Worm (Caenorhabditis elegans) whole organism, young adult: ENCODE data around the gene W01B6.6.

Source experiments
- F10E7.11 ChIP-seq: sonication (generic microtip); optimal IDR thresholded peaks from 2 replicates; lab custom pipeline; 2017; ENCODE audit warnings: mild to moderate bottlenecking, missing genetic modification characterization, moderate library complexity, missing compliant biosample characterization
- F52B5.7 ChIP-seq: sonication (generic microtip); optimal IDR thresholded peaks from 2 replicates; lab custom pipeline; 2016; ENCODE audit warnings: mild to moderate bottlenecking, missing genetic modification characterization, missing compliant biosample characterization
- F57A8.1 ChIP-seq: fragments of 200-800 bp; sonication (Bioruptor generic); optimal IDR thresholded peaks from 2 replicates; lab custom pipeline; 2018; ENCODE audit warnings: mild to moderate bottlenecking, missing genetic modification characterization, moderate library complexity, missing compliant biosample characterization
- Y53G8AR.9 ChIP-seq: fragments of 200-800 bp; sonication (Bioruptor generic); conservative IDR thresholded peaks from 2 replicates; pipeline ENCODE4 v1.3.6; 2022; ENCODE audit warnings: missing genetic modification reagents, missing genetic modification characterization, missing compliant biosample characterization
- Y67H2A.10 ChIP-seq: fragments of 200-800 bp; sonication (Bioruptor generic); conservative IDR thresholded peaks from 2 replicates; pipeline ENCODE4 v1.3.6; 2022; ENCODE audit warnings: missing genetic modification reagents, missing genetic modification characterization, missing compliant biosample characterization
- atf-7 ChIP-seq: sonication (generic microtip); optimal IDR thresholded peaks from 2 replicates; lab custom pipeline; 2017; ENCODE audit warnings: mild to moderate bottlenecking, missing genetic modification characterization, missing compliant biosample characterization
- attf-3 ChIP-seq: fragments of 200-800 bp; sonication (Bioruptor generic); conservative IDR thresholded peaks from 2 replicates; pipeline ENCODE4 v1.3.6; 2022; ENCODE audit warnings: missing genetic modification reagents, missing genetic modification characterization, missing compliant biosample characterization
- attf-6 ChIP-seq: fragments of 200-800 bp; sonication (Bioruptor generic); IDR thresholded peaks from 2 replicates; pipeline ENCODE4 v1.3.6; 2022; ENCODE audit warnings: missing genetic modification reagents, missing genetic modification characterization, missing compliant biosample characterization
- bed-1 ChIP-seq: fragments of 200-800 bp; sonication (Bioruptor generic); IDR thresholded peaks from 2 replicates; pipeline ENCODE4 v1.3.6; 2022; ENCODE audit warnings: missing genetic modification reagents, missing genetic modification characterization, missing compliant biosample characterization
- cebp-2 ChIP-seq: fragments of 200-800 bp; sonication (Bioruptor generic); IDR thresholded peaks from 2 replicates; pipeline ENCODE4 v1.3.6; 2022; ENCODE audit warnings: missing genetic modification characterization, missing compliant biosample characterization
- ceh-91 ChIP-seq: fragments of 200-800 bp; sonication (Bioruptor generic); IDR thresholded peaks from 2 replicates; pipeline ENCODE4 v1.3.6; 2022; ENCODE audit warnings: missing genetic modification reagents, missing genetic modification characterization, missing compliant biosample characterization
- efl-1 ChIP-seq: fragments of 150-350 bp; optimal IDR thresholded peaks from 2 replicates; lab custom pipeline; 2014; ENCODE audit warnings: missing biosample characterization, missing genetic modification reagents, missing genetic modification characterization
- egl-18 ChIP-seq: fragments of 200-800 bp; sonication (Bioruptor generic); IDR thresholded peaks from 2 replicates; pipeline ENCODE4 v1.3.6; 2022; ENCODE audit warnings: missing genetic modification reagents, missing genetic modification characterization, missing compliant biosample characterization
- egl-44 ChIP-seq: fragments of 200-800 bp; sonication (Bioruptor generic); IDR thresholded peaks from 2 replicates; pipeline ENCODE4 v1.3.6; 2022; ENCODE audit warnings: missing genetic modification reagents, missing genetic modification characterization, missing compliant biosample characterization
- egrh-3 ChIP-seq: fragments of 200-800 bp; sonication (Bioruptor generic); IDR thresholded peaks from 2 replicates; pipeline ENCODE4 v1.3.6; 2022; ENCODE audit warnings: missing genetic modification reagents, missing genetic modification characterization, missing compliant biosample characterization
- ets-4 ChIP-seq: fragments of 200-800 bp; sonication (Bioruptor generic); optimal IDR thresholded peaks from 2 replicates; lab custom pipeline; 2018; ENCODE audit warnings: mild to moderate bottlenecking, missing genetic modification characterization, missing compliant biosample characterization
- fkh-3 ChIP-seq: sonication (generic microtip); optimal IDR thresholded peaks from 2 replicates; lab custom pipeline; 2016; ENCODE audit warnings: mild to moderate bottlenecking, missing genetic modification characterization, missing compliant biosample characterization
- gei-17 ChIP-seq: fragments of 200-800 bp; sonication (Bioruptor generic); optimal IDR thresholded peaks from 2 replicates; lab custom pipeline; 2018; ENCODE audit warnings: mild to moderate bottlenecking, missing genetic modification characterization, missing compliant biosample characterization
- hlh-12 ChIP-seq: sonication (generic microtip); optimal IDR thresholded peaks from 2 replicates; lab custom pipeline; 2016; ENCODE audit warnings: missing genetic modification characterization, missing compliant biosample characterization
- hmg-20 ChIP-seq: fragments of 200-800 bp; sonication (Bioruptor generic); IDR thresholded peaks from 2 replicates; pipeline ENCODE4 v1.3.6; 2022; ENCODE audit warnings: missing genetic modification reagents, missing genetic modification characterization, missing compliant biosample characterization
- let-607 ChIP-seq, 2 experiments: fragments of 200-800 bp in 1 of 2; sonication (Bioruptor generic) in 1 of 2; sonication (generic microtip) in 1 of 2; optimal IDR thresholded peaks; 2 replicates each; lab custom pipeline; 2016 to 2018; ENCODE audit warnings: mild to moderate bottlenecking in 2 of 2, missing compliant biosample characterization in 2 of 2, missing genetic modification characterization in 2 of 2, moderate library complexity in 2 of 2, missing genotype in 1 of 2
- lin-26 ChIP-seq: fragments of 200-800 bp; sonication (Bioruptor generic); IDR thresholded peaks from 2 replicates; pipeline ENCODE4 v1.3.6; 2022; ENCODE audit warnings: missing genetic modification reagents, missing genetic modification characterization, missing compliant biosample characterization
- mel-28 ChIP-seq: sonication (generic microtip); optimal IDR thresholded peaks from 2 replicates; lab custom pipeline; 2016; ENCODE audit warnings: borderline replicate concordance, mild to moderate bottlenecking, missing genetic modification characterization, missing compliant biosample characterization
- nhr-80 ChIP-seq: sonication (generic microtip); optimal IDR thresholded peaks from 2 replicates; lab custom pipeline; 2016; ENCODE audit warnings: missing genetic modification characterization, missing compliant biosample characterization
- sea-2 ChIP-seq: fragments of 200-800 bp; sonication (Bioruptor generic); IDR thresholded peaks from 2 replicates; pipeline ENCODE4 v1.3.6; 2022; ENCODE audit warnings: missing genetic modification characterization, missing compliant biosample characterization
- tlf-1 ChIP-seq: fragments of 200-800 bp; sonication (Bioruptor generic); optimal IDR thresholded peaks from 2 replicates; lab custom pipeline; 2018; ENCODE audit warnings: mild to moderate bottlenecking, missing genetic modification characterization, missing compliant biosample characterization
- unc-130 ChIP-seq: sonication (generic microtip); optimal IDR thresholded peaks from 2 replicates; lab custom pipeline; 2016; ENCODE audit warnings: missing genetic modification reagents, missing genetic modification characterization, missing compliant biosample characterization
- xnd-1 ChIP-seq: sonication (generic microtip); optimal IDR thresholded peaks from 2 replicates; lab custom pipeline; 2016; ENCODE audit warnings: missing genotype, missing genetic modification reagents, missing genetic modification characterization, missing compliant biosample characterization
- ztf-22 ChIP-seq: fragments of 200-800 bp; sonication (Bioruptor generic); optimal IDR thresholded peaks from 2 replicates; lab custom pipeline; 2018; ENCODE audit warnings: mild to moderate bottlenecking, missing genetic modification characterization, moderate library complexity, missing compliant biosample characterization
- ztf-25 ChIP-seq: fragments of 200-800 bp; sonication (Bioruptor generic); IDR thresholded peaks from 2 replicates; pipeline ENCODE4 v1.3.6; 2022; ENCODE audit warnings: missing genetic modification reagents, missing genetic modification characterization, missing compliant biosample characterization
- ztf-3 ChIP-seq: fragments of 200-800 bp; sonication (Bioruptor generic); optimal IDR thresholded peaks from 2 replicates; lab custom pipeline; 2018; ENCODE audit warnings: mild to moderate bottlenecking, missing genetic modification characterization, missing compliant biosample characterization

W01B6.6 gene

ce11 chrIV:10056138-10056537 lies 24.8 kb upstream of the W01B6.6 start, which contains the start of gene T04B2.7:
Gene T04B2.7, minus strand, starts transcription at chrIV:10056238.
- no peak for TF ChIP-seq ztf-3 (GFP tag; lab: Kevin White, UChicago)
- TF ChIP-seq egl-18 (GFP tag; lab: Robert Waterston, UW) = no peak

- TF ChIP-seq let-607 (tag; optimal IDR thresholded peaks at IDR 0.05; lab: Kevin White, UChicago) = peak in 1 of 2 experiments; percentile 53
- peak; percentile 4 for TF ChIP-seq atf-7 (tag; lab: Kevin White, UChicago)
- no peak for TF ChIP-seq xnd-1 (tag; lab: Kevin White, UChicago)
- peak; percentile 40 for TF ChIP-seq ets-4 (GFP tag; lab: Kevin White, UChicago)
- no peak for TF ChIP-seq attf-6 (GFP tag; lab: Robert Waterston, UW)
- peak; percentile 73 for TF ChIP-seq nhr-80 (tag; lab: Kevin White, UChicago)
- TF ChIP-seq ztf-22 = peak; percentile 17
Observed at ce11 chrIV:10059175-10059574, 21.7 kb upstream of the W01B6.6 start.

- no peak for TF ChIP-seq xnd-1 (tag; lab: Kevin White, UChicago)
- TF ChIP-seq mel-28 (tag; lab: Kevin White, UChicago) = no peak
- TF ChIP-seq F57A8.1 (GFP tag; lab: Kevin White, UChicago) = no peak
- no peak for TF ChIP-seq ztf-3 (GFP tag; lab: Kevin White, UChicago)
- TF ChIP-seq nhr-80 (tag; lab: Kevin White, UChicago) = peak; percentile 31
- no peak for TF ChIP-seq gei-17 (GFP tag; lab: Kevin White, UChicago)
Observed at ce11 chrIV:10060795-10061194, 20.1 kb upstream of the W01B6.6 start.

ce11 chrIV:10062728-10063127 lies 18.2 kb upstream of the W01B6.6 start, which contains the start of gene ipla-7:
Gene ipla-7, minus strand, starts transcription at chrIV:10062849.
- TF ChIP-seq ceh-91 (no peak), nhr-80 (tag; lab: Kevin White, UChicago) (peak; percentile 16), hmg-20 (GFP tag; lab: Robert Waterston, UW) (no peak), lin-26 (GFP tag; lab: Robert Waterston, UW) (no peak), unc-130 (GFP tag; lab: Kevin White, UChicago) (no peak), ztf-25 (GFP tag; lab: Robert Waterston, UW) (no peak), tlf-1 (GFP tag; lab: Kevin White, UChicago) (no peak)

ce11 chrIV:10063941-10064340 lies 17.0 kb upstream of the W01B6.6 start:
- TF ChIP-seq Y67H2A.10 (GFP tag; lab: Robert Waterston, UW) (no peak), attf-3 (no peak), bed-1 (GFP tag; lab: Robert Waterston, UW) (no peak), ceh-91 (no peak), egl-44 (no peak), tlf-1 (GFP tag; lab: Kevin White, UChicago) (no peak), hlh-12 (tag; lab: Kevin White, UChicago) (no peak), F10E7.11 (no peak), egrh-3 (GFP tag; lab: Robert Waterston, UW) (no peak), efl-1 (GFP tag; lab: Kevin White, UChicago) (no peak), sea-2 (GFP tag; lab: Robert Waterston, UW) (no peak), cebp-2 (GFP tag; lab: Robert Waterston, UW) (no peak), F52B5.7 (tag; lab: Kevin White, UChicago) (no peak), fkh-3 (tag; lab: Kevin White, UChicago) (no peak), Y53G8AR.9 (GFP tag; lab: Robert Waterston, UW) (no peak)
